Worm (Caenorhabditis elegans) whole organism, L4/young adult: Measurements from ENCODE around the gene Y43F8B.14.

Source experiments
- W03F9.2 ChIP-seq: fragments of 150-350 bp; optimal IDR thresholded peaks from 2 replicates; lab custom pipeline; 2014; ENCODE audit warnings: missing biosample characterization, missing genetic modification characterization
- dao-5 ChIP-seq: sonication (generic microtip); optimal IDR thresholded peaks from 2 replicates; lab custom pipeline; 2016; ENCODE audit warnings: missing genotype, missing genetic modification characterization, moderate library complexity, missing compliant biosample characterization

- TF ChIP-seq dao-5 (no peak), W03F9.2 (no peak)
Measured at ce11 chrV:19485261-19485660, 29.5 kb upstream of the Y43F8B.14 start, which contains the start of gene Y43F8B.28.
